Fruit fly (Drosophila melanogaster) whole organism, adult: ENCODE data around the gene CG9855.

Source experiments
- CG11617 ChIP-seq: fragments of 200-800 bp; sonication (Bioruptor generic); optimal IDR thresholded peaks from 2 replicates; lab custom pipeline; 2017; ENCODE audit warnings: mild to moderate bottlenecking, missing biosample characterization, missing genetic modification reagents, missing genetic modification characterization
- CG12768 ChIP-seq: fragments of 200-800 bp; sonication (Bioruptor generic); optimal IDR thresholded peaks from 2 replicates; lab custom pipeline; 2017; ENCODE audit warnings: missing biosample characterization, missing genetic modification characterization, mild to moderate bottlenecking, moderate library complexity, missing genetic modification reagents
- CG14711 ChIP-seq: fragments of 200-800 bp; sonication (Bioruptor generic); optimal IDR thresholded peaks from 2 replicates; lab custom pipeline; 2018; ENCODE audit warnings: missing biosample characterization, mild to moderate bottlenecking, missing genetic modification characterization, moderate library complexity
- CG1620 ChIP-seq: fragments of 200-800 bp; sonication (Bioruptor generic); optimal IDR thresholded peaks from 2 replicates; lab custom pipeline; 2016; ENCODE audit warnings: missing biosample characterization, missing genetic modification characterization
- CG33017 ChIP-seq: fragments of 200-800 bp; sonication (Bioruptor generic); optimal IDR thresholded peaks from 2 replicates; lab custom pipeline; 2018; ENCODE audit warnings: missing biosample characterization, mild to moderate bottlenecking, missing genetic modification characterization, moderate library complexity
- CG5204 ChIP-seq: fragments of 200-800 bp; sonication (Bioruptor generic); optimal IDR thresholded peaks from 2 replicates; lab custom pipeline; 2016; ENCODE audit warnings: missing biosample characterization, missing genetic modification characterization
- CG7045 ChIP-seq: fragments of 200-800 bp; sonication (Bioruptor generic); optimal IDR thresholded peaks from 2 replicates; lab custom pipeline; 2017; ENCODE audit warnings: missing biosample characterization, mild to moderate bottlenecking, missing genetic modification characterization
- CG7101 ChIP-seq: fragments of 200-800 bp; sonication (Bioruptor generic); optimal IDR thresholded peaks from 2 replicates; lab custom pipeline; 2018; ENCODE audit warnings: missing biosample characterization, mild to moderate bottlenecking, missing genetic modification characterization, moderate library complexity
- Clk ChIP-seq: fragments of 200-800 bp; sonication (Bioruptor generic); optimal IDR thresholded peaks from 2 replicates; lab custom pipeline; 2017; ENCODE audit warnings: missing biosample characterization, missing genetic modification characterization
- Crg-1 ChIP-seq: fragments of 200-800 bp; sonication (Bioruptor generic); optimal IDR thresholded peaks from 2 replicates; lab custom pipeline; 2016; ENCODE audit warnings: missing biosample characterization, missing genetic modification characterization
- Hr96 ChIP-seq: fragments of 200-800 bp; sonication (Bioruptor generic); optimal IDR thresholded peaks from 2 replicates; lab custom pipeline; 2016; ENCODE audit warnings: missing biosample characterization, missing genetic modification characterization
- Mnt ChIP-seq: fragments of 200-800 bp; sonication (Bioruptor generic); optimal IDR thresholded peaks from 2 replicates; lab custom pipeline; 2016; ENCODE audit warnings: missing biosample characterization, mild to moderate bottlenecking, missing genetic modification characterization
- bab1 ChIP-seq: fragments of 200-800 bp; sonication (Bioruptor generic); optimal IDR thresholded peaks from 3 replicates; lab custom pipeline; 2019; ENCODE audit warnings: missing biosample characterization, mild to moderate bottlenecking, missing genetic modification characterization, moderate library complexity
- cic ChIP-seq: fragments of 200-800 bp; sonication (Bioruptor generic); optimal IDR thresholded peaks from 2 replicates; lab custom pipeline; 2017; ENCODE audit warnings: missing biosample characterization, mild to moderate bottlenecking, missing genetic modification characterization, moderate library complexity
- cnc ChIP-seq, 2 experiments: fragments of >200 bp; optimal IDR thresholded peaks; 2 replicates each; lab custom pipeline; 2017
- ovo ChIP-seq: fragments of 200-800 bp; sonication (Bioruptor generic); optimal IDR thresholded peaks from 2 replicates; lab custom pipeline; 2016; ENCODE audit warnings: missing biosample characterization, missing genetic modification characterization
- pad ChIP-seq: fragments of 200-800 bp; sonication (Bioruptor generic); optimal IDR thresholded peaks from 3 replicates; lab custom pipeline; 2017; ENCODE audit warnings: missing biosample characterization, missing genetic modification characterization, mild to moderate bottlenecking, moderate library complexity, missing genetic modification reagents
- tj ChIP-seq: fragments of 200-800 bp; sonication (Bioruptor generic); optimal IDR thresholded peaks from 3 replicates; lab custom pipeline; 2017; ENCODE audit warnings: missing biosample characterization, mild to moderate bottlenecking, missing genetic modification characterization, moderate library complexity
- toe ChIP-seq: fragments of 200-800 bp; sonication (Bioruptor generic); optimal IDR thresholded peaks from 2 replicates; lab custom pipeline; 2016; ENCODE audit warnings: missing biosample characterization, missing genetic modification characterization

The CG9855 gene

dm6 chr3R:4359625-4360024, 38.0 kb downstream of the CG9855 start, which contains the start of gene CG1090:
CG1090 (plus strand) TSS chr3R:4359883.
- TF ChIP-seq tj (GFP tag; lab: Kevin White, UChicago) (no peak), CG12768 (peak; percentile 9), toe (no peak), cic (GFP tag; lab: Kevin White, UChicago) (no peak), pad (GFP tag; lab: Kevin White, UChicago) (no peak), CG33017 (tag; lab: Kevin White, UChicago) (peak; percentile 7), CG14711 (tag; lab: Kevin White, UChicago) (no peak), ovo (no peak)

DNA sequence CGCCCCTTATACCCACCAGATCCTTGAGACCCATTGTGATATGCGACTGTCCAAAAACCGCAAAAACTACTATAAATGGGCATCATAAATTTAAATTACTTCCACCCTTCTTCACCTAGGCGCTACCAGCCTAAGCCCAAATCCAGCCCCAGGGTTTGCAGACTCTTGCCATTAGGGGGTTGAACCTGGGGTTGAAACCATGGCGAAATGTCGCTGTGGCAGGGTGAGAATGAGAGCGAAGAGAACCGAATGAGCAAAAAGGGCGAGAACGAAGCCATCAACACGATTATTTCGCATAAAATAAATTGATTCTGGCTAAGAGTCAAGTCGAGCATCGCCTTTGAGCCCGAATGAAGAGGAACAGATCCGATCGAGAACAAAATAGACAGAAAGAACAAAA, 44.1 kb downstream of the CG9855 start:
- TF ChIP-seq Crg-1 (GFP tag; lab: Kevin White, UChicago) = no peak
- no peak for TF ChIP-seq tj (GFP tag; lab: Kevin White, UChicago)
- TF ChIP-seq CG5204 = no peak
- no peak for TF ChIP-seq toe
- TF ChIP-seq CG12768 = no peak
- no peak for TF ChIP-seq bab1
- no peak for TF ChIP-seq CG7045 (GFP tag; lab: Kevin White, UChicago)
- TF ChIP-seq Mnt (GFP tag; lab: Kevin White, UChicago) = no peak
- TF ChIP-seq CG7101 (tag; lab: Kevin White, UChicago) = no peak
- no peak for TF ChIP-seq cic (GFP tag; lab: Kevin White, UChicago)
- no peak for TF ChIP-seq cnc (optimal IDR thresholded peaks at IDR 0.05; lab: Kevin White, UChicago)
- no peak for TF ChIP-seq CG11617 (GFP tag; lab: Kevin White, UChicago)
- no peak for TF ChIP-seq ovo
- TF ChIP-seq CG1620 (GFP tag; lab: Kevin White, UChicago) = no peak

- TF ChIP-seq Clk (GFP tag; lab: Kevin White, UChicago) (no peak), bab1 (no peak), Crg-1 (GFP tag; lab: Kevin White, UChicago) (no peak), ovo (no peak), Hr96 (GFP tag; lab: Kevin White, UChicago) (no peak), CG14711 (tag; lab: Kevin White, UChicago) (no peak), CG5204 (no peak), CG11617 (GFP tag; lab: Kevin White, UChicago) (no peak), CG7045 (GFP tag; lab: Kevin White, UChicago) (no peak), tj (GFP tag; lab: Kevin White, UChicago) (no peak), CG7101 (tag; lab: Kevin White, UChicago) (no peak), cnc (optimal IDR thresholded peaks at IDR 0.05; lab: Kevin White, UChicago) (no peak), CG1620 (GFP tag; lab: Kevin White, UChicago) (no peak), CG33017 (tag; lab: Kevin White, UChicago) (no peak)
Measured at dm6 chr3R:4350199-4350598, 47.5 kb downstream of the CG9855 start.

dm6 chr3R:4348197-4348814, 49.4 kb downstream of the CG9855 start:
- TF ChIP-seq CG11617 (GFP tag; lab: Kevin White, UChicago) (no peak), CG7045 (GFP tag; lab: Kevin White, UChicago) (no peak), tj (GFP tag; lab: Kevin White, UChicago) (no peak), CG1620 (GFP tag; lab: Kevin White, UChicago) (no peak), pad (GFP tag; lab: Kevin White, UChicago) (no peak), bab1 (no peak), CG12768 (no peak), Clk (GFP tag; lab: Kevin White, UChicago) (no peak), CG14711 (tag; lab: Kevin White, UChicago) (no peak), CG33017 (tag; lab: Kevin White, UChicago) (no peak), ovo (no peak)

DNA sequence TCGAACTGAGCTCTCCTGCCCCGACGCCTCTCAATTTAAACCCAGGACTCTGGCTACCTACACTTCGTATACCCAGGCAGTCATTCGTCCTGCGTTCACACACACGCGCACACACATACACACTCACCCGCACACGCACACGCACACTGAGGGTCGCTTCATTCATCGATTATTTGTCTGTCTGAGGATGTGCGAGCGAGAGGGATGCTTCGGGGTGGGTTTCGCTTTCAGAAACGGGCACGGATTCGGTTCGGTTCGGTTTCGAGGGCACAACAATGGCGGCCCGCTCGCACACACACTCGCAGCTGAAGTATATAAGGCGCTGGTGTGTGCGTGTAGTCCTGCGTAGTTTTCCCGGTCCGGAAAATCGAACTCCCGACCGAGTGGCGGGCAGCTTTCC, 51.0 kb downstream of the CG9855 start, which contains the start of gene hkb:
hkb (minus strand) TSS at position 11 of the 400 bp plus-strand sequence.
- TF ChIP-seq Hr96 (GFP tag; lab: Kevin White, UChicago) = no peak
- no peak for TF ChIP-seq CG7045 (GFP tag; lab: Kevin White, UChicago)
- TF ChIP-seq CG14711 (tag; lab: Kevin White, UChicago) = no peak
